Worm (Caenorhabditis elegans) whole organism, L1 larva: Measurements from ENCODE around the gene R03G8.6.

Experiments used
- C04F5.9 ChIP-seq: sonication (generic microtip); optimal IDR thresholded peaks from 2 replicates; lab custom pipeline; 2016; ENCODE audit warnings: missing genetic modification characterization, missing compliant biosample characterization
- C34B4.2 ChIP-seq: sonication (generic microtip); optimal IDR thresholded peaks from 2 replicates; lab custom pipeline; 2017; ENCODE audit warnings: mild to moderate bottlenecking, missing genetic modification characterization, missing compliant biosample characterization
- Y116A8C.19 ChIP-seq: sonication (generic microtip); optimal IDR thresholded peaks from 2 replicates; lab custom pipeline; 2016; ENCODE audit warnings: missing compliant biosample characterization, missing genetic modification characterization, borderline replicate concordance
- aha-1 ChIP-seq: fragments of 150-350 bp; optimal IDR thresholded peaks from 2 replicates; lab custom pipeline; 2014; ENCODE audit warnings: missing biosample characterization, missing genetic modification characterization
- ama-1 ChIP-seq: fragments of 150-350 bp; optimal IDR thresholded peaks from 2 replicates; lab custom pipeline; 2014
- dpl-1 ChIP-seq, 3 experiments: fragments of 150-350 bp in 2 of 3; sonication (generic microtip) in 1 of 3; optimal IDR thresholded peaks; 2 replicates each; lab custom pipeline; 2014 to 2017; ENCODE audit warnings: missing biosample characterization in 3 of 3, missing genetic modification characterization in 3 of 3, missing genetic modification reagents in 3 of 3
- dsc-1 ChIP-seq: sonication (generic microtip); optimal IDR thresholded peaks from 2 replicates; lab custom pipeline; 2016; ENCODE audit warnings: mild to moderate bottlenecking, missing genetic modification characterization, missing compliant biosample characterization
- efl-3 ChIP-seq: fragments of 200-800 bp; sonication (Bioruptor generic); optimal IDR thresholded peaks from 2 replicates; lab custom pipeline; 2018; ENCODE audit warnings: mild to moderate bottlenecking, missing genetic modification characterization, missing compliant biosample characterization
- egl-13 ChIP-seq: sonication (generic microtip); optimal IDR thresholded peaks from 2 replicates; lab custom pipeline; 2016; ENCODE audit warnings: missing genotype, missing genetic modification reagents, missing genetic modification characterization, missing compliant biosample characterization
- ets-5 ChIP-seq: fragments of 200-800 bp; sonication (Bioruptor generic); IDR thresholded peaks from 2 replicates; pipeline ENCODE4 v1.3.6; 2022; ENCODE audit warnings: missing genetic modification characterization, missing compliant biosample characterization
- fkh-10 ChIP-seq: sonication (generic microtip); optimal IDR thresholded peaks from 2 replicates; lab custom pipeline; 2017; ENCODE audit warnings: missing biosample characterization, missing genetic modification reagents, missing genetic modification characterization
- fkh-4 ChIP-seq: sonication (generic microtip); optimal IDR thresholded peaks from 2 replicates; lab custom pipeline; 2016; ENCODE audit warnings: missing compliant biosample characterization, missing genetic modification characterization, borderline replicate concordance
- fos-1 ChIP-seq: fragments of 150-350 bp; optimal IDR thresholded peaks from 2 replicates; lab custom pipeline; 2014; ENCODE audit warnings: missing biosample characterization, missing genetic modification characterization
- grh-1 ChIP-seq: fragments of 200-800 bp; sonication (Bioruptor generic); IDR thresholded peaks from 2 replicates; pipeline ENCODE4 v1.3.6; 2022; ENCODE audit warnings: missing genetic modification reagents, missing genetic modification characterization, missing compliant biosample characterization
- hlh-4 ChIP-seq: sonication (generic microtip); optimal IDR thresholded peaks from 2 replicates; lab custom pipeline; 2016; ENCODE audit warnings: mild to moderate bottlenecking, missing genetic modification characterization, missing compliant biosample characterization
- irx-1 ChIP-seq: sonication (generic microtip); optimal IDR thresholded peaks from 2 replicates; lab custom pipeline; 2016; ENCODE audit warnings: missing genetic modification characterization, missing compliant biosample characterization
- isw-1 ChIP-seq: fragments of 200-800 bp; sonication (Bioruptor generic); IDR thresholded peaks from 2 replicates; pipeline ENCODE4 v1.3.6; 2022; ENCODE audit warnings: missing genetic modification characterization, missing compliant biosample characterization
- jun-1 ChIP-seq: fragments of 150-350 bp; optimal IDR thresholded peaks from 2 replicates; lab custom pipeline; 2014; ENCODE audit warnings: missing biosample characterization, missing genetic modification reagents, missing genetic modification characterization
- lin-13 ChIP-seq: fragments of 150-350 bp; optimal IDR thresholded peaks from 2 replicates; lab custom pipeline; 2014; ENCODE audit warnings: missing biosample characterization, missing genetic modification reagents, missing genetic modification characterization
- lin-39 ChIP-seq: fragments of 150-350 bp; optimal IDR thresholded peaks from 2 replicates; lab custom pipeline; 2014; ENCODE audit warnings: missing biosample characterization, missing genetic modification reagents, missing genetic modification characterization
- lir-3 ChIP-seq: sonication (generic microtip); optimal IDR thresholded peaks from 2 replicates; lab custom pipeline; 2016; ENCODE audit warnings: mild to moderate bottlenecking, missing genetic modification characterization, moderate library complexity, missing compliant biosample characterization; ENCODE audit not compliant: poor library complexity
- mep-1 ChIP-seq: fragments of 150-350 bp; optimal IDR thresholded peaks from 2 replicates; lab custom pipeline; 2014; ENCODE audit warnings: missing biosample characterization, missing genetic modification characterization
- nhr-12 ChIP-seq: sonication (generic microtip); optimal IDR thresholded peaks from 2 replicates; lab custom pipeline; 2017; ENCODE audit warnings: missing biosample characterization, missing genetic modification characterization
- nhr-28 ChIP-seq: fragments of 150-350 bp; optimal IDR thresholded peaks from 2 replicates; lab custom pipeline; 2014; ENCODE audit warnings: missing biosample characterization, missing genetic modification characterization
- nhr-47 ChIP-seq: sonication (generic microtip); optimal IDR thresholded peaks from 2 replicates; lab custom pipeline; 2016; ENCODE audit warnings: mild to moderate bottlenecking, missing genetic modification characterization, moderate library complexity, missing compliant biosample characterization
- nhr-71 ChIP-seq: sonication (generic microtip); optimal IDR thresholded peaks from 2 replicates; lab custom pipeline; 2016; ENCODE audit warnings: mild to moderate bottlenecking, missing genetic modification characterization, moderate library complexity, missing compliant biosample characterization
- nhr-76 ChIP-seq: sonication (generic microtip); optimal IDR thresholded peaks from 2 replicates; lab custom pipeline; 2017; ENCODE audit warnings: missing biosample characterization, missing genetic modification characterization
- nhr-84 ChIP-seq: sonication (generic microtip); optimal IDR thresholded peaks from 2 replicates; lab custom pipeline; 2017; ENCODE audit warnings: missing biosample characterization, missing genetic modification characterization
- nhr-85 ChIP-seq: sonication (generic microtip); peaks from one replicate; lab custom pipeline; 2016; ENCODE audit warnings: missing genetic modification characterization, inconsistent platforms, missing compliant biosample characterization
- nhr-90 ChIP-seq: sonication (generic microtip); optimal IDR thresholded peaks from 2 replicates; lab custom pipeline; 2016; ENCODE audit warnings: mild to moderate bottlenecking, missing genetic modification characterization, missing compliant biosample characterization; ENCODE audit not compliant: poor library complexity
- pag-3 ChIP-seq: sonication (generic microtip); optimal IDR thresholded peaks from 2 replicates; lab custom pipeline; 2017; ENCODE audit warnings: missing genetic modification characterization, mild to moderate bottlenecking, missing compliant biosample characterization, antibody characterized with exemption, borderline replicate concordance; ENCODE audit not compliant: insufficient read depth
- pax-3 ChIP-seq: fragments of 200-800 bp; sonication (Bioruptor generic); optimal IDR thresholded peaks from 2 replicates; lab custom pipeline; 2018; ENCODE audit warnings: mild to moderate bottlenecking, missing genetic modification characterization, moderate library complexity, missing compliant biosample characterization
- skn-1 ChIP-seq: fragments of 150-350 bp; optimal IDR thresholded peaks from 2 replicates; lab custom pipeline; 2014; ENCODE audit warnings: missing biosample characterization, missing genetic modification characterization
- snpc-4 ChIP-seq: fragments of 150-350 bp; optimal IDR thresholded peaks from 2 replicates; lab custom pipeline; 2014; ENCODE audit warnings: missing biosample characterization, missing genetic modification characterization
- sup-37 ChIP-seq: fragments of 200-800 bp; sonication (Bioruptor generic); optimal IDR thresholded peaks from 2 replicates; lab custom pipeline; 2018; ENCODE audit warnings: mild to moderate bottlenecking, missing genetic modification characterization, missing compliant biosample characterization
- swsn-7 ChIP-seq: sonication (generic microtip); optimal IDR thresholded peaks from 2 replicates; lab custom pipeline; 2016; ENCODE audit warnings: missing genetic modification characterization, missing compliant biosample characterization
- tbx-2 ChIP-seq: sonication (generic microtip); optimal IDR thresholded peaks from 2 replicates; lab custom pipeline; 2016; ENCODE audit warnings: missing genetic modification characterization, missing compliant biosample characterization
- unc-130 ChIP-seq: fragments of 150-350 bp; optimal IDR thresholded peaks from 2 replicates; lab custom pipeline; 2017; ENCODE audit warnings: missing biosample characterization, missing genetic modification characterization, inconsistent platforms
- unc-62 ChIP-seq: fragments of 150-350 bp; optimal IDR thresholded peaks from 2 replicates; lab custom pipeline; 2014; ENCODE audit warnings: missing biosample characterization, missing genetic modification reagents, missing genetic modification characterization
- vab-15 ChIP-seq: sonication (generic microtip); optimal IDR thresholded peaks from 2 replicates; lab custom pipeline; 2017; ENCODE audit warnings: missing genotype, mild to moderate bottlenecking, missing genetic modification characterization, missing compliant biosample characterization
- zip-4 ChIP-seq: fragments of 200-800 bp; sonication (Bioruptor generic); optimal IDR thresholded peaks from 2 replicates; lab custom pipeline; 2018; ENCODE audit warnings: mild to moderate bottlenecking, missing genetic modification characterization, moderate library complexity, missing compliant biosample characterization

Gene R03G8.6

ce11 chrX:13102838-13103237, 2.5 kb upstream of the R03G8.6 start:
- TF ChIP-seq nhr-84 (tag; lab: Kevin White, UChicago): no peak
- TF ChIP-seq jun-1: no peak
- no peak for TF ChIP-seq Y116A8C.19 (tag; lab: Kevin White, UChicago)

- no peak for TF ChIP-seq snpc-4
- no peak for TF ChIP-seq efl-3 (GFP tag; lab: Kevin White, UChicago)
- TF ChIP-seq dsc-1: no peak
- TF ChIP-seq C34B4.2 (tag; lab: Kevin White, UChicago): no peak
- TF ChIP-seq fkh-10 (GFP tag; lab: Kevin White, UChicago): no peak
- no peak for TF ChIP-seq mep-1 (tag; lab: Kevin White, UChicago)
- TF ChIP-seq lir-3 (tag; lab: Kevin White, UChicago): no peak
- TF ChIP-seq skn-1 (tag; lab: Kevin White, UChicago): no peak
- TF ChIP-seq nhr-71 (tag; lab: Kevin White, UChicago): no peak
- TF ChIP-seq isw-1 (GFP tag; lab: Robert Waterston, UW): no peak
- no peak for TF ChIP-seq nhr-47 (tag; lab: Kevin White, UChicago)
These were observed 9.1 kb downstream of the R03G8.6 start for ce11 chrX:13091199-13091598.

ce11 chrX:13090665-13091064, 9.6 kb downstream of the R03G8.6 start, which contains the start of gene R03G8.3:
TSS of gene R03G8.3 (plus strand) at chrX:13090965.
- TF ChIP-seq vab-15 (tag; lab: Kevin White, UChicago) (no peak), pag-3 (tag; lab: Kevin White, UChicago) (no peak), ets-5 (no peak), Y116A8C.19 (tag; lab: Kevin White, UChicago) (no peak), dsc-1 (no peak), dpl-1 (GFP tag; optimal IDR thresholded peaks at IDR 0.05; lab: Kevin White, UChicago) (no peak), nhr-90 (tag; lab: Kevin White, UChicago) (no peak), nhr-28 (tag; lab: Kevin White, UChicago) (no peak), jun-1 (no peak), lin-39 (tag; lab: Kevin White, UChicago) (no peak), pax-3 (no peak), hlh-4 (tag; lab: Kevin White, UChicago) (no peak), lir-3 (tag; lab: Kevin White, UChicago) (no peak)

- TF ChIP-seq nhr-71 (tag; lab: Kevin White, UChicago): no peak
- TF ChIP-seq ets-5: no peak
- TF ChIP-seq nhr-84 (tag; lab: Kevin White, UChicago): no peak
- no peak for TF ChIP-seq isw-1 (GFP tag; lab: Robert Waterston, UW)
- TF ChIP-seq nhr-90 (tag; lab: Kevin White, UChicago): no peak
- no peak for TF ChIP-seq zip-4 (GFP tag; lab: Kevin White, UChicago)
- no peak for TF ChIP-seq grh-1 (GFP tag; lab: Robert Waterston, UW)
- no peak for TF ChIP-seq skn-1 (tag; lab: Kevin White, UChicago)
- TF ChIP-seq tbx-2 (tag; lab: Kevin White, UChicago): no peak
- no peak for TF ChIP-seq aha-1
- no peak for TF ChIP-seq unc-62 (GFP tag; lab: Kevin White, UChicago)
These were observed 11.8 kb downstream of the R03G8.6 start for ce11 chrX:13088539-13088938.

ce11 chrX:13084273-13084672, 16.0 kb downstream of the R03G8.6 start, which contains the start of gene R03G8.1:
TSS of gene R03G8.1 (plus strand) at chrX:13084573.
- no peak for TF ChIP-seq fos-1
- no peak for TF ChIP-seq C04F5.9 (tag; lab: Kevin White, UChicago)
- no peak for TF ChIP-seq lir-3 (tag; lab: Kevin White, UChicago)
- no peak for TF ChIP-seq ama-1 (lab: Kevin White, UChicago)
- TF ChIP-seq nhr-85 (tag; lab: Kevin White, UChicago): no peak
- no peak for TF ChIP-seq unc-130
- no peak for TF ChIP-seq lin-13 (GFP tag; lab: Kevin White, UChicago)
- TF ChIP-seq irx-1: no peak
- no peak for TF ChIP-seq swsn-7 (tag; lab: Kevin White, UChicago)
- no peak for TF ChIP-seq egl-13 (tag; lab: Kevin White, UChicago)
- TF ChIP-seq fkh-4 (tag; lab: Kevin White, UChicago): no peak
- no peak for TF ChIP-seq sup-37 (GFP tag; lab: Kevin White, UChicago)
- no peak for TF ChIP-seq skn-1 (tag; lab: Kevin White, UChicago)
- TF ChIP-seq nhr-12 (tag; lab: Kevin White, UChicago): no peak
- no peak for TF ChIP-seq nhr-76
